Fruit fly (Drosophila melanogaster): ENCODE data around the gene Ir10a.

Ir10a gene

dm6 chrX:11351351-11351750 is 40.3 kb upstream of the Ir10a start (continued):
- TF ChIP-seq CG3407 (GFP tag; optimal IDR thresholded peaks at IDR 0.05) (peak; percentile 86), CG11560 (tag; IDR thresholded peaks at IDR 0.05) (peak; percentile 82; the same call in 2 of the 3 replicates), CG12744 (GFP tag; optimal IDR thresholded peaks at IDR 0.05) (peak; percentile 84), wek (GFP tag; optimal IDR thresholded peaks at IDR 0.05) (peak; percentile 89), shn (GFP tag; optimal IDR thresholded peaks at IDR 0.05) (peak; percentile 90), Opbp (GFP tag; IDR thresholded peaks at IDR 0.05; ENCODE audit: partially characterized antibody) (no peak), CG7928 (GFP tag; optimal IDR thresholded peaks at IDR 0.05) (peak; percentile 58), CG3163 (GFP tag; optimal IDR thresholded peaks at IDR 0.05) (peak; percentile 74), row (GFP tag; IDR thresholded peaks at IDR 0.05) (peak; percentile 96), CG7963 (GFP tag; IDR thresholded peaks at IDR 0.05; ENCODE audit: partially characterized antibody) (no peak), CG31441 (GFP tag; IDR thresholded peaks at IDR 0.05) (peak; percentile 86), CG33557 (GFP tag; optimal IDR thresholded peaks at IDR 0.05) (peak; percentile 74), chinmo (GFP tag; IDR thresholded peaks at IDR 0.05; ENCODE audit: partially characterized antibody) (no peak), Ets97D (GFP tag; optimal IDR thresholded peaks at IDR 0.05) (peak; percentile 63), CG15601 (tag; optimal IDR thresholded peaks at IDR 0.05) (peak; percentile 82), Meics (GFP tag; optimal IDR thresholded peaks at IDR 0.05) (peak; percentile 93), ham (GFP tag; IDR thresholded peaks at IDR 0.05) (0 out of 2 replicates have a peak, but pooled peaks have one; percentile 59), vvl (GFP tag; IDR thresholded peaks at IDR 0.05) (peak; percentile 97), H2.0 (GFP tag; IDR thresholded peaks at IDR 0.05) (peak; percentile 95), phol (tag; optimal IDR thresholded peaks at IDR 0.05) (peak; percentile 89), HLHmδ (GFP tag; optimal IDR thresholded peaks at IDR 0.05) (peak; percentile 36), abd-A (tag; optimal IDR thresholded peaks at IDR 0.05) (no peak), tio (GFP tag; optimal IDR thresholded peaks at IDR 0.05) (no peak), dysf (GFP tag; IDR thresholded peaks at IDR 0.05) (peak; percentile 97), repo (GFP tag; optimal IDR thresholded peaks at IDR 0.05) (peak; percentile 89), Oli (tag; optimal IDR thresholded peaks at IDR 0.05) (peak; percentile 92), CG6254 (GFP tag; optimal IDR thresholded peaks at IDR 0.05) (peak; percentile 81), dmrt99B (tag; optimal IDR thresholded peaks at IDR 0.05) (peak; percentile 95), ab (GFP tag; optimal IDR thresholded peaks at IDR 0.05) (peak; percentile 81), CG3838 (GFP tag; optimal IDR thresholded peaks at IDR 0.05) (peak; percentile 77), NFAT (GFP tag; IDR thresholded peaks at IDR 0.05) (peak; percentile 95), Rx (GFP tag; IDR thresholded peaks at IDR 0.05) (peak; percentile 94), CG7271 (tag; optimal IDR thresholded peaks at IDR 0.05) (peak; percentile 54), Nf-YC (tag; optimal IDR thresholded peaks at IDR 0.05) (peak; percentile 76), pum (GFP tag; optimal IDR thresholded peaks at IDR 0.05) (peak; percentile 92), tll (GFP tag; optimal IDR thresholded peaks at IDR 0.05) (no peak), CG6813 (GFP tag; optimal IDR thresholded peaks at IDR 0.05) (peak; percentile 91), Jarid2 (GFP tag; optimal IDR thresholded peaks at IDR 0.05) (no peak), Bgb (GFP tag; IDR thresholded peaks at IDR 0.05; ENCODE audit: partially characterized antibody) (no peak), az2 (GFP tag; optimal IDR thresholded peaks at IDR 0.05) (peak; percentile 93), gro (GFP tag; optimal IDR thresholded peaks at IDR 0.05) (peak; percentile 86), Hmx (GFP tag; optimal IDR thresholded peaks at IDR 0.05) (peak; percentile 76), pan (optimal IDR thresholded peaks at IDR 0.05) (no peak), pan (GFP tag; optimal IDR thresholded peaks at IDR 0.05 in 1 of 2, IDR thresholded peaks at IDR 0.05 in 1 of 2) (peak in 1 of 2 experiments; percentile 96), pb (GFP tag; optimal IDR thresholded peaks at IDR 0.05) (peak; percentile 90), CG10366 (GFP tag; IDR thresholded peaks at IDR 0.05) (peak; percentile 96), CG3726 (GFP tag; IDR thresholded peaks at IDR 0.05) (peak; percentile 92), Stat92E (GFP tag; optimal IDR thresholded peaks at IDR 0.05) (no peak), salm (tag; optimal IDR thresholded peaks at IDR 0.05) (peak; percentile 86), CoRest (tag; optimal IDR thresholded peaks at IDR 0.05) (peak; percentile 93)
